Fruit fly (Drosophila melanogaster): ENCODE measurements around the gene CG18549.

The CG18549 gene

DNA sequence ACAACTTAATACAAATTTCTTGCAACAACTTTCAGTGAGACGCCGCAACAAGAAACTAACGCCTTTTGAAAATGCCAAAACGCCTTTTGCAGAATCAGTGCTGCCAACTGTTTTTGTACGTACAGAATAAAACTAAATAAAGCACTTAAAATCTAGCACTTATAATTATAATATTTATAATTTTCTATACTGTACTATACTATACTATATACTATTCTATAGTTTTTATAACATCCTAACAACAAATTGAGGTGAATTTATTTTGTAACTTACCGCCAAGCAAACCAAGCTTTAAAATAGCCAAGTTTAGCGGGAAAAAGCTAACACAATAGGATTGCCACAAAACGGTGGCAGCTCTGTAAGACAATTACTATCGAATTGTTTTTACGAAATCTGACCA is 15.3 kb upstream of the CG18549 start, which contains the start of the genes Aos1 and Srlp (continued):
- TF ChIP-seq stc (GFP tag; IDR thresholded peaks at IDR 0.05) (no peak), tap (tag; optimal IDR thresholded peaks at IDR 0.05) (no peak), Rx (GFP tag; IDR thresholded peaks at IDR 0.05) (no peak), ash1 (GFP tag; optimal IDR thresholded peaks at IDR 0.05) (no peak), sima (GFP tag; optimal IDR thresholded peaks at IDR 0.05) (no peak), prd (optimal IDR thresholded peaks at IDR 0.05) (no peak), prd (GFP tag; IDR thresholded peaks at IDR 0.05) (peak; percentile 55; the same call in 2 of the 3 replicates), crol (GFP tag; IDR thresholded peaks at IDR 0.05) (no peak), sisA (GFP tag; IDR thresholded peaks at IDR 0.05) (no peak), unpg (GFP tag; optimal IDR thresholded peaks at IDR 0.05) (peak; percentile 58), vnd (GFP tag; IDR thresholded peaks at IDR 0.05; ENCODE audit: partially characterized antibody) (no peak), Atf-2 (GFP tag; optimal IDR thresholded peaks at IDR 0.05) (no peak), CG3995 (GFP tag; optimal IDR thresholded peaks at IDR 0.05) (no peak), CG18764 (GFP tag; optimal IDR thresholded peaks at IDR 0.05) (peak; percentile 20), CG13424 (tag; optimal IDR thresholded peaks at IDR 0.05) (peak; percentile 73), Nf-YA (GFP tag; IDR thresholded peaks at IDR 0.05) (no peak), CG7357 (GFP tag; IDR thresholded peaks at IDR 0.05) (no peak), NfI (GFP tag; optimal IDR thresholded peaks at IDR 0.05) (peak; percentile 46), ro (GFP tag; IDR thresholded peaks at IDR 0.05) (no peak), HmgD (GFP tag; optimal IDR thresholded peaks at IDR 0.05) (no peak), CG13287 (GFP tag; IDR thresholded peaks at IDR 0.05; ENCODE audit: partially characterized antibody) (peak; percentile 35; the same call in 1 of the 2 replicates), CG7987 (GFP tag; optimal IDR thresholded peaks at IDR 0.05) (no peak), Dbx (GFP tag; IDR thresholded peaks at IDR 0.05) (0 out of 3 replicates have a peak, but pooled peaks have one; percentile 44), rib (GFP tag; IDR thresholded peaks at IDR 0.05) (no peak), Rfx (GFP tag; IDR thresholded peaks at IDR 0.05) (0 out of 2 replicates have a peak, but pooled peaks have one; percentile 36), CG12659 (GFP tag; optimal IDR thresholded peaks at IDR 0.05) (peak; percentile 81), CG8089 (GFP tag; optimal IDR thresholded peaks at IDR 0.05) (no peak), Blimp-1 (GFP tag; optimal IDR thresholded peaks at IDR 0.05) (no peak), Fer3 (tag; optimal IDR thresholded peaks at IDR 0.05) (peak; percentile 54), YL-1 (GFP tag; optimal IDR thresholded peaks at IDR 0.05) (peak; percentile 63), peb (GFP tag; IDR thresholded peaks at IDR 0.05) (no peak), dati (GFP tag; IDR thresholded peaks at IDR 0.05) (no peak), CG6254 (GFP tag; optimal IDR thresholded peaks at IDR 0.05) (no peak), CG12155 (GFP tag; optimal IDR thresholded peaks at IDR 0.05) (peak; percentile 43), Poxn (GFP tag; IDR thresholded peaks at IDR 0.05) (no peak), CG16815 (GFP tag; optimal IDR thresholded peaks at IDR 0.05) (no peak), CG6813 (GFP tag; optimal IDR thresholded peaks at IDR 0.05) (no peak), CG13123 (GFP tag; optimal IDR thresholded peaks at IDR 0.05) (peak; percentile 19), CG4854 (GFP tag; optimal IDR thresholded peaks at IDR 0.05) (no peak), CG43689 (GFP tag; IDR thresholded peaks at IDR 0.05) (no peak), CG10979 (tag; optimal IDR thresholded peaks at IDR 0.05) (peak; percentile 52), gce (GFP tag; IDR thresholded peaks at IDR 0.05) (no peak), crc (GFP tag; optimal IDR thresholded peaks at IDR 0.05) (no peak), CG2116 (GFP tag; optimal IDR thresholded peaks at IDR 0.05) (peak; percentile 59), tgo (GFP tag; IDR thresholded peaks at IDR 0.05) (no peak), insv (GFP tag; optimal IDR thresholded peaks at IDR 0.05) (peak in 1 of 2 experiments; percentile 23), ham (GFP tag; IDR thresholded peaks at IDR 0.05) (no peak), TFAM (GFP tag; optimal IDR thresholded peaks at IDR 0.05) (no peak), Nf-YC (tag; optimal IDR thresholded peaks at IDR 0.05) (peak; percentile 69), gt (GFP tag; IDR thresholded peaks at IDR 0.05) (no peak), CG17829 (tag; optimal IDR thresholded peaks at IDR 0.05) (peak; percentile 66), onecut (GFP tag; IDR thresholded peaks at IDR 0.05) (no peak)

Measured in whole organism, embryonic.